Worm (Caenorhabditis elegans): ENCODE data around the gene T22E5.1.

DNA sequence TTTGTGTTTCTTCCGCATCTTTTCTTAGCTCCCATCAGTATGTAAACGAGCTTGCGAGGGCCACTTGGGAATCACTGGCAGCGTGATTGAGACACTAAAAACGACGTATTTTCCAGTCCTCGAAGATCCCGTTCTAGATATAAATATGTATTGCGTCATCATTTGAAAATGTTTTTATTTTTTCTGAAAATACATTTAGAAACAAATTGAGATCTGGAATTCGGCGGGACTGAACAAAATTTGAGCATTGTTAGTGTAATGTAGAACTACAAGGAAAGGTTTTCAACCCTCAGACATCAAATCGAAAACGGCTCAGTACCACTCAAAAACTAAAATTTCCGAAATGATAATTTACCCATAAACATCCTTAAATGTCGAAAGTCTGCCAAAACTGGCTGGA lies 908 bp downstream of the T22E5.1 start:
- TF ChIP-seq lin-35 (GFP tag; optimal IDR thresholded peaks at IDR 0.05): no peak
- TF ChIP-seq nhr-237 (tag; optimal IDR thresholded peaks at IDR 0.05): no peak
- TF ChIP-seq dpl-1 (GFP tag; optimal IDR thresholded peaks at IDR 0.05): no peak
- no peak for TF ChIP-seq ces-1 (GFP tag; optimal IDR thresholded peaks at IDR 0.05)
- TF ChIP-seq nhr-28 (tag; optimal IDR thresholded peaks at IDR 0.05): no peak
- TF ChIP-seq ztf-11 (tag; optimal IDR thresholded peaks at IDR 0.05): no peak
- TF ChIP-seq blmp-1 (tag; optimal IDR thresholded peaks at IDR 0.05): no peak
- TF ChIP-seq ama-1 (optimal IDR thresholded peaks at IDR 0.05): no peak
- no peak for TF ChIP-seq nhr-12 (tag; optimal IDR thresholded peaks at IDR 0.05)
- no peak for TF ChIP-seq lin-39 (tag; optimal IDR thresholded peaks at IDR 0.05)
- TF ChIP-seq mdl-1 (tag; optimal IDR thresholded peaks at IDR 0.05): no peak
- no peak for TF ChIP-seq sox-4 (tag; optimal IDR thresholded peaks at IDR 0.05)
- no peak for TF ChIP-seq alr-1 (tag; optimal IDR thresholded peaks at IDR 0.05; ENCODE audit: borderline replicate concordance)
- no peak for TF ChIP-seq aly-2 (tag; optimal IDR thresholded peaks at IDR 0.05)
